Fruit fly (Drosophila melanogaster) whole organism, embryonic: ENCODE measurements around the gene CG12990.

Experiments
- BEAF-32 ChIP-seq: fragments of 200-800 bp; sonication (Bioruptor generic); optimal IDR thresholded peaks from 3 replicates; lab custom pipeline; 2017; ENCODE audit warnings: missing biosample characterization, missing genetic modification characterization, mild to moderate bottlenecking, moderate library complexity, missing genetic modification reagents
- Bdp1 ChIP-seq: fragments of 200-800 bp; sonication (Bioruptor generic); optimal IDR thresholded peaks from 3 replicates; lab custom pipeline; 2016; ENCODE audit warnings: missing biosample characterization, missing genetic modification characterization
- CG11247 ChIP-seq: fragments of 200-800 bp; sonication (Bioruptor generic); IDR thresholded peaks from 2 replicates; pipeline ENCODE4 v1.3.6; 2022; ENCODE audit warnings: missing biosample characterization, missing genetic modification characterization
- CG1529 ChIP-seq: fragments of 200-800 bp; sonication (Bioruptor generic); optimal IDR thresholded peaks from 3 replicates; lab custom pipeline; 2018; ENCODE audit warnings: missing biosample characterization, missing genetic modification characterization
- CG15514 ChIP-seq: fragments of 200-800 bp; sonication (Bioruptor generic); optimal IDR thresholded peaks from 3 replicates; lab custom pipeline; 2017; ENCODE audit warnings: missing biosample characterization, missing genetic modification characterization, mild to moderate bottlenecking, moderate library complexity, missing genetic modification reagents
- CG1602 ChIP-seq: fragments of 200-800 bp; sonication (Bioruptor generic); optimal IDR thresholded peaks from 3 replicates; lab custom pipeline; 2016; ENCODE audit warnings: missing biosample characterization, missing genetic modification characterization
- CG16813 ChIP-seq: fragments of 200-800 bp; sonication (Bioruptor generic); IDR thresholded peaks from 3 replicates; pipeline ENCODE4 v1.3.6; 2022; ENCODE audit warnings: missing biosample characterization, missing genetic modification characterization; ENCODE audit not compliant: partially characterized antibody
- CG17361 ChIP-seq: fragments of 200-800 bp; sonication (Bioruptor generic); IDR thresholded peaks from 3 replicates; pipeline ENCODE4 v1.3.6; 2022; ENCODE audit warnings: missing biosample characterization, missing genetic modification characterization
- CG17385 ChIP-seq: fragments of 200-800 bp; sonication (Bioruptor generic); optimal IDR thresholded peaks from 3 replicates; lab custom pipeline; 2018; ENCODE audit warnings: missing biosample characterization, mild to moderate bottlenecking, missing genetic modification characterization
- CG1792 ChIP-seq: fragments of 200-800 bp; sonication (Bioruptor generic); optimal IDR thresholded peaks from 2 replicates; lab custom pipeline; 2016; ENCODE audit warnings: missing biosample characterization, missing genetic modification characterization
- CG18011 ChIP-seq: fragments of 200-800 bp; sonication (Bioruptor generic); optimal IDR thresholded peaks from 2 replicates; lab custom pipeline; 2017; ENCODE audit warnings: missing biosample characterization, missing genetic modification characterization, mild to moderate bottlenecking, moderate library complexity, missing genotype
- CG18599 ChIP-seq: fragments of 200-800 bp; sonication (Bioruptor generic); optimal IDR thresholded peaks from 3 replicates; lab custom pipeline; 2017; ENCODE audit warnings: missing biosample characterization, missing genetic modification characterization, mild to moderate bottlenecking, moderate library complexity, missing genetic modification reagents
- CG2678 ChIP-seq: fragments of 200-800 bp; sonication (Bioruptor generic); optimal IDR thresholded peaks from 3 replicates; lab custom pipeline; 2019; ENCODE audit warnings: missing biosample characterization, mild to moderate bottlenecking, missing genetic modification characterization, moderate library complexity
- CG30431 ChIP-seq: fragments of 200-800 bp; sonication (Bioruptor generic); optimal IDR thresholded peaks from 2 replicates; lab custom pipeline; 2017; ENCODE audit warnings: missing biosample characterization, missing genetic modification characterization
- CG32772 ChIP-seq: fragments of 200-800 bp; sonication (Bioruptor generic); IDR thresholded peaks from 2 replicates; pipeline ENCODE4 v1.3.6; 2022; ENCODE audit warnings: missing biosample characterization, missing genetic modification characterization
- CG33213 ChIP-seq: fragments of 200-800 bp; sonication (Bioruptor generic); optimal IDR thresholded peaks from 3 replicates; lab custom pipeline; 2016; ENCODE audit warnings: missing biosample characterization, missing genetic modification characterization
- CG3407 ChIP-seq: fragments of 200-800 bp; sonication (Bioruptor generic); optimal IDR thresholded peaks from 2 replicates; lab custom pipeline; 2018; ENCODE audit warnings: missing biosample characterization, mild to moderate bottlenecking, missing genetic modification characterization
- CG34224 ChIP-seq: fragments of 200-800 bp; sonication (Bioruptor generic); IDR thresholded peaks from 3 replicates; pipeline ENCODE4 v1.3.6; 2022; ENCODE audit warnings: missing biosample characterization, missing genetic modification characterization; ENCODE audit not compliant: partially characterized antibody
- CG3847 ChIP-seq: fragments of 200-800 bp; sonication (Bioruptor generic); IDR thresholded peaks from 2 replicates; pipeline ENCODE4 v1.3.6; 2022; ENCODE audit warnings: missing biosample characterization, missing genetic modification characterization
- CG4360 ChIP-seq: fragments of 200-800 bp; sonication (Bioruptor generic); IDR thresholded peaks from 2 replicates; pipeline ENCODE4 v1.3.6; 2022; ENCODE audit warnings: missing biosample characterization, missing genetic modification characterization
- CG4730 ChIP-seq: fragments of 200-800 bp; sonication (Bioruptor generic); IDR thresholded peaks from 2 replicates; pipeline ENCODE4 v1.3.6; 2022; ENCODE audit warnings: missing biosample characterization, missing genetic modification characterization
- CG8281 ChIP-seq: fragments of 200-800 bp; sonication (Bioruptor generic); optimal IDR thresholded peaks from 2 replicates; lab custom pipeline; 2018; ENCODE audit warnings: missing biosample characterization, mild to moderate bottlenecking, missing genetic modification characterization, moderate library complexity
- D19A ChIP-seq: fragments of 200-800 bp; optimal IDR thresholded peaks from 3 replicates; lab custom pipeline; 2019; ENCODE audit warnings: missing biosample characterization, mild to moderate bottlenecking, missing genetic modification characterization, moderate library complexity
- Dfd ChIP-seq, 2 experiments: fragments of >200 bp; optimal IDR thresholded peaks; 2 replicates each; lab custom pipeline; 2017; ENCODE audit warnings: missing biosample characterization in 2 of 2, missing genetic modification characterization in 2 of 2
- Fer1 ChIP-seq: fragments of 200-800 bp; sonication (Bioruptor generic); optimal IDR thresholded peaks from 2 replicates; lab custom pipeline; 2017; ENCODE audit warnings: missing biosample characterization, mild to moderate bottlenecking, missing genetic modification characterization
- Hr3 ChIP-seq: fragments of 200-800 bp; sonication (Bioruptor generic); optimal IDR thresholded peaks from 3 replicates; lab custom pipeline; 2016; ENCODE audit warnings: missing biosample characterization, missing genetic modification characterization
- Meics ChIP-seq: fragments of 200-800 bp; sonication (Bioruptor generic); optimal IDR thresholded peaks from 2 replicates; lab custom pipeline; 2017; ENCODE audit warnings: missing biosample characterization, mild to moderate bottlenecking, missing genetic modification characterization
- Ravus ChIP-seq: fragments of 200-800 bp; sonication (Bioruptor generic); IDR thresholded peaks from 2 replicates; pipeline ENCODE4 v1.3.6; 2022; ENCODE audit warnings: missing biosample characterization, missing genetic modification characterization
- Side ChIP-seq: fragments of 200-800 bp; sonication (Bioruptor generic); optimal IDR thresholded peaks from 2 replicates; lab custom pipeline; 2016; ENCODE audit warnings: missing biosample characterization, missing genetic modification characterization
- Sox102F ChIP-seq: fragments of 200-800 bp; sonication (Bioruptor generic); optimal IDR thresholded peaks from 2 replicates; lab custom pipeline; 2018; ENCODE audit warnings: missing biosample characterization, mild to moderate bottlenecking, missing genetic modification characterization, moderate library complexity
- ara ChIP-seq: fragments of 200-800 bp; sonication (Bioruptor generic); IDR thresholded peaks from 2 replicates; pipeline ENCODE4 v1.3.6; 2022; ENCODE audit warnings: missing biosample characterization, missing genetic modification characterization
- bowl ChIP-seq: fragments of 200-800 bp; sonication (Bioruptor generic); IDR thresholded peaks from 2 replicates; pipeline ENCODE4 v1.3.6; 2022; ENCODE audit warnings: missing biosample characterization, missing genetic modification characterization
- ci ChIP-seq: fragments of 200-800 bp; sonication (Bioruptor generic); IDR thresholded peaks from 3 replicates; pipeline ENCODE4 v1.3.6; 2022; ENCODE audit warnings: missing biosample characterization, missing genetic modification characterization
- dm ChIP-seq: fragments of 200-800 bp; sonication (Bioruptor generic); optimal IDR thresholded peaks from 3 replicates; lab custom pipeline; 2016; ENCODE audit warnings: missing biosample characterization, missing genetic modification characterization
- fd102C ChIP-seq: fragments of 200-800 bp; sonication (Bioruptor generic); optimal IDR thresholded peaks from 2 replicates; lab custom pipeline; 2018; ENCODE audit warnings: missing biosample characterization, mild to moderate bottlenecking, missing genetic modification characterization, moderate library complexity
- fd3F ChIP-seq: fragments of 200-800 bp; sonication (Bioruptor generic); optimal IDR thresholded peaks from 2 replicates; lab custom pipeline; 2018; ENCODE audit warnings: missing biosample characterization, mild to moderate bottlenecking, missing genetic modification characterization, moderate library complexity
- ftz-f1 ChIP-seq: fragments of 200-800 bp; sonication (Bioruptor generic); optimal IDR thresholded peaks from 2 replicates; lab custom pipeline; 2016; ENCODE audit warnings: missing biosample characterization, missing genetic modification characterization
- gro ChIP-seq: fragments of 200-800 bp; sonication (Bioruptor generic); optimal IDR thresholded peaks from 2 replicates; lab custom pipeline; 2016; ENCODE audit warnings: missing biosample characterization, missing genetic modification characterization
- nerfin-2 ChIP-seq: fragments of 200-800 bp; sonication (Bioruptor generic); IDR thresholded peaks from 2 replicates; pipeline ENCODE4 v1.3.6; 2022; ENCODE audit warnings: missing biosample characterization, missing genetic modification characterization; ENCODE audit not compliant: partially characterized antibody
- pum ChIP-seq: fragments of 200-800 bp; sonication (Bioruptor generic); optimal IDR thresholded peaks from 2 replicates; lab custom pipeline; 2016; ENCODE audit warnings: missing biosample characterization, missing genetic modification characterization
- sc ChIP-seq, 3 experiments: fragments of >200 bp in 2 of 3; fragments of 200-800 bp in 1 of 3; sonication (Bioruptor generic) in 1 of 3; optimal IDR thresholded peaks; 2 replicates in 2 of 3; 3 replicates in 1 of 3; lab custom pipeline; 2017; ENCODE audit warnings: mild to moderate bottlenecking in 1 of 3, missing biosample characterization in 1 of 3, missing genetic modification characterization in 1 of 3, missing genetic modification reagents in 1 of 3
- sens-2 ChIP-seq: fragments of 200-800 bp; sonication (Bioruptor generic); IDR thresholded peaks from 2 replicates; pipeline ENCODE4 v1.3.6; 2022; ENCODE audit warnings: missing biosample characterization, missing genetic modification characterization
- sima ChIP-seq: fragments of 200-800 bp; sonication (Bioruptor generic); optimal IDR thresholded peaks from 2 replicates; lab custom pipeline; 2016; ENCODE audit warnings: missing biosample characterization, missing genetic modification characterization
- tgo ChIP-seq: fragments of 200-800 bp; sonication (Bioruptor generic); IDR thresholded peaks from 3 replicates; pipeline ENCODE4 v1.3.6; 2022; ENCODE audit warnings: missing biosample characterization, missing genetic modification characterization

Gene CG12990

DNA sequence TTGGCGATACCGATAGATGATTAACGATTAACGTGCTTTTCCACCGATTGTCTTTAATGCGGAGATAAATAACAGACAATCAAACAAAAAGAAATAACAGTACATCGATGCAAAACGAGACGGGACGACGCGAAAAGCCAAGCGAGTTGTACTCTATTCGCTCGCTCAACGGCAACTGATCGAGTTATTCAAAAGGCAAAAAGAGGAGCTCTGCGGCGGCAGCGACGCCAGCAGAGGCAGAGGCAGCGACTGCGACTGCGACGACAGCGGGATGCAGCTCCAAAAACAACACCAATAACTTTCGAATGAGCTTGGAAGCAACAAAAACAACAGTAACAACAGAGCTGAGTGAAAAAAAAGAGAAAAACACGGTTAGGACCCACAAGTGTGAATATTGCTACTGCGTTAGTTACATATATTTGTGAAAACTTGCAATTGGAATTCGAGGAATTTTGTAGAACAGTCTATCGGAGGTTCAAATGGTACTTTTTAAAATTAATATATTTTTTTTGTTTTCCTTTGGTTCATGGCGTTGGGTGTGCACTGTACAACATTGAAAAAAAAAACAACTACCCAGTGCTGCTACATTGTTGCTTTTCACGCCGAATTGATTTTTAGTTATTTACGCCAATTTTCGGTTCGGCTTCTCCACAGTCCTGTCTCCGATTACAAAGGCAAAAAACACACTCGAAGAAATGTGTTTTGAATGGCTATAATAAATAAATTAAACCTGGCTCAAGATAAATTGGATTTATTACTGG is 11.2 kb upstream of the CG12990 start (continued):
- no peak for TF ChIP-seq sc (optimal IDR thresholded peaks at IDR 0.05; lab: Kevin White, UChicago)
- TF ChIP-seq sc (GFP tag; optimal IDR thresholded peaks at IDR 0.05; lab: Kevin White, UChicago) = no peak
- no peak for TF ChIP-seq BEAF-32 (GFP tag; lab: Kevin White, UChicago)
- TF ChIP-seq CG34224 (GFP tag; lab: Robert Waterston, UW) = no peak
- peak; percentile 90 for TF ChIP-seq CG32772
- peak; percentile 57 for TF ChIP-seq CG4360
- no peak; the same call in none of the 2 replicates for TF ChIP-seq Ravus (GFP tag; lab: Robert Waterston, UW)
- TF ChIP-seq CG11247 (GFP tag; lab: Robert Waterston, UW) = peak; percentile 66
- TF ChIP-seq sima (GFP tag; lab: Kevin White, UChicago) = no peak
- TF ChIP-seq CG3407 (GFP tag; lab: Kevin White, UChicago) = peak; percentile 29
- TF ChIP-seq Hr3 (GFP tag; lab: Kevin White, UChicago) = peak; percentile 25
- peak; percentile 79 for TF ChIP-seq CG4730 (GFP tag; lab: Robert Waterston, UW)
- peak; percentile 38 for TF ChIP-seq CG3847 (GFP tag; lab: Robert Waterston, UW)
- TF ChIP-seq CG1792 = no peak
- peak; percentile 68 for TF ChIP-seq Sox102F (GFP tag; lab: Kevin White, UChicago)
- no peak for TF ChIP-seq CG18011 (GFP tag; lab: Kevin White, UChicago)
- peak; percentile 0 for TF ChIP-seq CG30431 (GFP tag; lab: Kevin White, UChicago)
- no peak; the same call in 1 of the 2 replicates for TF ChIP-seq bowl (GFP tag; lab: Robert Waterston, UW)
- peak; percentile 82 for TF ChIP-seq ara (GFP tag; lab: Robert Waterston, UW)
- peak; percentile 65; the same call in 2 of the 3 replicates for TF ChIP-seq CG17361 (GFP tag; lab: Robert Waterston, UW)
- TF ChIP-seq pum (GFP tag; lab: Kevin White, UChicago) = no peak
- peak; percentile 43 for TF ChIP-seq CG18599 (GFP tag; lab: Kevin White, UChicago)
- TF ChIP-seq CG1602 (GFP tag; lab: Kevin White, UChicago) = peak; percentile 59
- TF ChIP-seq fd3F = no peak
- no peak for TF ChIP-seq dm
- no peak for TF ChIP-seq CG8281 (tag; lab: Kevin White, UChicago)
- TF ChIP-seq CG15514 (GFP tag; lab: Kevin White, UChicago) = peak; percentile 5
- TF ChIP-seq CG33213 (GFP tag; lab: Kevin White, UChicago) = no peak
- TF ChIP-seq D19A (tag; lab: Kevin White, UChicago) = peak; percentile 43
- TF ChIP-seq Dfd (GFP tag; optimal IDR thresholded peaks at IDR 0.05; lab: Kevin White, UChicago) = no peak
- TF ChIP-seq CG1529 = peak; percentile 44
- peak; percentile 76 for TF ChIP-seq CG2678 (tag; lab: Kevin White, UChicago)
- TF ChIP-seq tgo = peak; percentile 77
- TF ChIP-seq sens-2 (GFP tag; lab: Robert Waterston, UW) = peak; percentile 79
- TF ChIP-seq fd102C (GFP tag; lab: Kevin White, UChicago) = no peak
- TF ChIP-seq CG17385 (GFP tag; lab: Kevin White, UChicago) = no peak
- no peak for TF ChIP-seq ftz-f1 (GFP tag; lab: Kevin White, UChicago)
- no peak for TF ChIP-seq Bdp1
- no peak for TF ChIP-seq nerfin-2 (GFP tag; lab: Robert Waterston, UW)
- TF ChIP-seq Fer1 (GFP tag; lab: Kevin White, UChicago) = no peak
- TF ChIP-seq Meics (GFP tag; lab: Kevin White, UChicago) = peak; percentile 35
- peak; percentile 91 for TF ChIP-seq ci (GFP tag; lab: Robert Waterston, UW)
- TF ChIP-seq gro (GFP tag; lab: Kevin White, UChicago) = no peak
- no peak for TF ChIP-seq CG16813 (GFP tag; lab: Robert Waterston, UW)
- no peak for TF ChIP-seq Side (GFP tag; lab: Kevin White, UChicago)
